Worm (Caenorhabditis elegans) whole organism, L3 larva: ENCODE results near the gene dnj-16.

Source experiments
- ZK546.5 ChIP-seq: sonication (generic microtip); optimal IDR thresholded peaks from 2 replicates; lab custom pipeline; 2017; ENCODE audit warnings: missing biosample characterization, missing genetic modification characterization
- ama-1 ChIP-seq: fragments of 150-350 bp; optimal IDR thresholded peaks from 2 replicates; lab custom pipeline; 2018
- elt-2 ChIP-seq: sonication (generic microtip); optimal IDR thresholded peaks from 2 replicates; lab custom pipeline; 2016; ENCODE audit warnings: missing genetic modification reagents, mild to moderate bottlenecking, missing genetic modification characterization, missing compliant biosample characterization
- fkh-2 ChIP-seq: fragments of 150-350 bp; optimal IDR thresholded peaks from 2 replicates; lab custom pipeline; 2014; ENCODE audit warnings: missing biosample characterization, missing genetic modification reagents, missing genetic modification characterization
- nhr-12 ChIP-seq: fragments of 150-350 bp; optimal IDR thresholded peaks from 2 replicates; lab custom pipeline; 2014; ENCODE audit warnings: missing biosample characterization, missing genetic modification characterization
- zag-1 ChIP-seq: fragments of 150-350 bp; optimal IDR thresholded peaks from 2 replicates; lab custom pipeline; 2014; ENCODE audit warnings: missing biosample characterization, missing genetic modification characterization
- ztf-4 ChIP-seq: fragments of 150-350 bp; optimal IDR thresholded peaks from 2 replicates; lab custom pipeline; 2014; ENCODE audit warnings: missing biosample characterization, missing genetic modification characterization

- TF ChIP-seq zag-1 = no peak
- TF ChIP-seq nhr-12 (tag; lab: Kevin White, UChicago) = no peak
- no peak for TF ChIP-seq ztf-4
- no peak for TF ChIP-seq elt-2 (tag; lab: Kevin White, UChicago)
- TF ChIP-seq fkh-2 (tag; lab: Kevin White, UChicago) = no peak
- TF ChIP-seq ZK546.5 (tag; lab: Kevin White, UChicago) = no peak
- no peak for TF ChIP-seq ama-1 (lab: Kevin White, UChicago)
Observed at ce11 chrIII:4191091-4191638, at the start of gene dnj-16.
